2 worm cellular contexts compared by ENCODE assay signal in the genomic region with DNA sequence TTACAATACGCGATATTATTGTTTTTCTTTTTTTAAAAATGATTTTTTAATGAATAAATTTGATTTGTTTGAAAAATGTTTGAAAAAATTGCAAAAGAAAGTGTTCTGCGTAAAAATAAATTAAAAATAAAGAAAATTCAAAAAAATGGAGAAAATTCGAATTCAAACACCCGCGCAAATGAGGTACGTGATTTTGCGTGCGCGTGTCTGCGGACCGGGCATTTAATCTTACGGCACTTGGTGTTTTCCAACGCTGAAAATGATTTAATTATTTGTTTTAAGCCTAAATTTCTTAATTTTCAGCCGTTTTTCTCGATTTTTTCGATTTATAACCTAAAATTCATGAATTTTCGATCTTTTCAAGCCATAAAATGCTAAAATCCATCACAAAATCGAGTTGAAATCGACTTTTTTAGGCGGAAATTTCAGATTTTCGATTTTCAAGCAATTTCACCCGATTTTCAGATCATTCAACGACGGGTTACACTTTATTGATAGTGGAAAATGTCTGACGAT.
TF ChIP-seq lines count a peak whose summit lies in the region.

A gene (plus strand): TSS at position 466 of the 516 bp plus-strand sequence.

TF ChIP-seq in whole organism, L1 larva, 84 proteins besides CTCF, POLR2A, EP300 and RAD21 (continued from another document):
- TF ChIP-seq irx-1 (tag; optimal IDR thresholded peaks at IDR 0.05; lab: Kevin White, UChicago): peak; percentile 71
- peak; percentile 70 for TF ChIP-seq lin-39 (tag; optimal IDR thresholded peaks at IDR 0.05; lab: Kevin White, UChicago)
- TF ChIP-seq snu-23 (GFP tag; optimal IDR thresholded peaks at IDR 0.05; lab: Kevin White, UChicago): peak; percentile 88
- peak in 1 of 2 experiments; percentile 48 for TF ChIP-seq mdl-1 (tag; optimal IDR thresholded peaks at IDR 0.05; lab: Kevin White, UChicago)
- TF ChIP-seq mab-9 (GFP tag; IDR thresholded peaks at IDR 0.05; lab: Robert Waterston, UW): peak; percentile 97
- no peak for TF ChIP-seq egl-27 (tag; optimal IDR thresholded peaks at IDR 0.05; lab: Kevin White, UChicago)
- no peak for TF ChIP-seq rnt-1 (tag; optimal IDR thresholded peaks at IDR 0.05; lab: Kevin White, UChicago)
- TF ChIP-seq nhr-76 (tag; optimal IDR thresholded peaks at IDR 0.05; lab: Kevin White, UChicago): no peak
- TF ChIP-seq dpl-1 (GFP tag; optimal IDR thresholded peaks at IDR 0.05; lab: Kevin White, UChicago): peak; percentile 97 to 99 (median 98)
- TF ChIP-seq nhr-20 (tag; optimal IDR thresholded peaks at IDR 0.05; lab: Kevin White, UChicago): no peak
- peak; percentile 64 for TF ChIP-seq isw-1 (GFP tag; IDR thresholded peaks at IDR 0.05; lab: Robert Waterston, UW)
- no peak for TF ChIP-seq hpl-2 (GFP tag; optimal IDR thresholded peaks at IDR 0.05; lab: Kevin White, UChicago)
- no peak for TF ChIP-seq unc-62 (GFP tag; optimal IDR thresholded peaks at IDR 0.05; lab: Kevin White, UChicago)
- TF ChIP-seq lin-15B (tag; optimal IDR thresholded peaks at IDR 0.05; lab: Kevin White, UChicago): peak; percentile 42
- peak; percentile 41 for TF ChIP-seq nhr-11 (tag; optimal IDR thresholded peaks at IDR 0.05; lab: Kevin White, UChicago)
- TF ChIP-seq swsn-7 (tag; optimal IDR thresholded peaks at IDR 0.05; lab: Kevin White, UChicago): no peak
- TF ChIP-seq nhr-85 (tag; lab: Kevin White, UChicago): peak; percentile 16
- no peak for TF ChIP-seq ceh-63 (GFP tag; optimal IDR thresholded peaks at IDR 0.05; lab: Kevin White, UChicago)
- peak in 2 of 6 experiments; percentile 21 to 40 for TF ChIP-seq elt-3 (tag; optimal IDR thresholded peaks at IDR 0.05; lab: Kevin White, UChicago)
- no peak for TF ChIP-seq pag-3 (tag; optimal IDR thresholded peaks at IDR 0.05; lab: Kevin White, UChicago; ENCODE audit: borderline replicate concordance, insufficient read depth)
- peak; percentile 61 for TF ChIP-seq lin-13 (GFP tag; optimal IDR thresholded peaks at IDR 0.05; lab: Kevin White, UChicago)
- peak; percentile 45 for TF ChIP-seq fkh-8 (tag; optimal IDR thresholded peaks at IDR 0.05; lab: Kevin White, UChicago)
- no peak for TF ChIP-seq nhr-71 (tag; optimal IDR thresholded peaks at IDR 0.05; lab: Kevin White, UChicago)
- TF ChIP-seq hlh-17 (GFP tag; optimal IDR thresholded peaks at IDR 0.05; lab: Kevin White, UChicago; ENCODE audit: borderline replicate concordance): no peak
- TF ChIP-seq unc-98 (GFP tag; IDR thresholded peaks at IDR 0.05; lab: Robert Waterston, UW): no peak
- TF ChIP-seq lin-14 (GFP tag; optimal IDR thresholded peaks at IDR 0.05; lab: Kevin White, UChicago): no peak
- no peak; the same call in 1 of the 2 replicates for TF ChIP-seq nhr-19 (GFP tag; conservative IDR thresholded peaks at IDR 0.05; lab: Robert Waterston, UW)
- TF ChIP-seq jun-1 (tag; optimal IDR thresholded peaks at IDR 0.05; lab: Kevin White, UChicago): peak; percentile 41
- peak; percentile 69 for TF ChIP-seq unc-86 (tag; optimal IDR thresholded peaks at IDR 0.05; lab: Kevin White, UChicago)
- no peak for TF ChIP-seq ces-1 (GFP tag; optimal IDR thresholded peaks at IDR 0.05; lab: Kevin White, UChicago)
- TF ChIP-seq lin-35 (GFP tag; optimal IDR thresholded peaks at IDR 0.05; lab: Kevin White, UChicago): peak; percentile 99
- TF ChIP-seq efl-1 (optimal IDR thresholded peaks at IDR 0.05; lab: Kevin White, UChicago): peak; percentile 98 to 99
- peak; percentile 99 to 100 for TF ChIP-seq efl-1 (GFP tag; optimal IDR thresholded peaks at IDR 0.05 in 1 of 2; lab: Kevin White, UChicago)
- TF ChIP-seq ztf-11 (tag; optimal IDR thresholded peaks at IDR 0.05; lab: Kevin White, UChicago): peak in 1 of 2 experiments; percentile 12
- peak; percentile 84 to 90 for TF ChIP-seq lsy-2 (tag; optimal IDR thresholded peaks at IDR 0.05; lab: Kevin White, UChicago)
- TF ChIP-seq tbx-2 (tag; optimal IDR thresholded peaks at IDR 0.05; lab: Kevin White, UChicago): peak; percentile 96
- peak; percentile 89 for TF ChIP-seq unc-130 (tag; optimal IDR thresholded peaks at IDR 0.05; lab: Kevin White, UChicago)
- TF ChIP-seq fkh-10 (GFP tag; optimal IDR thresholded peaks at IDR 0.05; lab: Kevin White, UChicago): peak; percentile 41
- peak; percentile 56 for TF ChIP-seq C16A3.4 (tag; optimal IDR thresholded peaks at IDR 0.05; lab: Kevin White, UChicago)
- TF ChIP-seq vab-15 (tag; optimal IDR thresholded peaks at IDR 0.05; lab: Kevin White, UChicago): no peak
- TF ChIP-seq C34B4.2 (tag; optimal IDR thresholded peaks at IDR 0.05; lab: Kevin White, UChicago): no peak
- peak; percentile 87 for TF ChIP-seq aly-2 (tag; optimal IDR thresholded peaks at IDR 0.05; lab: Kevin White, UChicago)
- peak; percentile 14 for TF ChIP-seq elt-2 (tag; optimal IDR thresholded peaks at IDR 0.05; lab: Kevin White, UChicago)
- no peak for TF ChIP-seq pqm-1 (tag; optimal IDR thresholded peaks at IDR 0.05; lab: Kevin White, UChicago)
- TF ChIP-seq lir-3 (tag; optimal IDR thresholded peaks at IDR 0.05; lab: Kevin White, UChicago; ENCODE audit: poor library complexity): no peak
- peak; percentile 55 for TF ChIP-seq C04F5.9 (tag; optimal IDR thresholded peaks at IDR 0.05; lab: Kevin White, UChicago)
- TF ChIP-seq ceh-88 (GFP tag; IDR thresholded peaks at IDR 0.05; lab: Robert Waterston, UW): no peak
- no peak for TF ChIP-seq fkh-4 (tag; optimal IDR thresholded peaks at IDR 0.05; lab: Kevin White, UChicago; ENCODE audit: borderline replicate concordance)
- no peak for TF ChIP-seq sox-4 (tag; optimal IDR thresholded peaks at IDR 0.05; lab: Kevin White, UChicago)
- no peak for TF ChIP-seq nhr-77 (tag; optimal IDR thresholded peaks at IDR 0.05; lab: Kevin White, UChicago)
- TF ChIP-seq xbp-1 (tag; optimal IDR thresholded peaks at IDR 0.05; lab: Kevin White, UChicago): peak; percentile 74
- TF ChIP-seq blmp-1 (tag; optimal IDR thresholded peaks at IDR 0.05; lab: Kevin White, UChicago): peak; percentile 47
- peak; percentile 79 for TF ChIP-seq mep-1 (tag; optimal IDR thresholded peaks at IDR 0.05; lab: Kevin White, UChicago)
- TF ChIP-seq ceh-82 (tag; optimal IDR thresholded peaks at IDR 0.05; lab: Kevin White, UChicago): peak; percentile 79 to 84 (median 82)
- no peak for TF ChIP-seq hlh-4 (tag; optimal IDR thresholded peaks at IDR 0.05; lab: Kevin White, UChicago)
- peak; percentile 99 for TF ChIP-seq F16B12.6 (tag; optimal IDR thresholded peaks at IDR 0.05; lab: Kevin White, UChicago)

TF ChIP-seq in whole organism, L3 larva, 47 proteins besides CTCF, POLR2A, EP300 and RAD21 (continued from another document):
- TF ChIP-seq nhr-237 (tag; optimal IDR thresholded peaks at IDR 0.05; lab: Kevin White, UChicago) (no peak), hmg-11 (tag; optimal IDR thresholded peaks at IDR 0.05; lab: Kevin White, UChicago) (peak; percentile 20), nhr-43 (tag; optimal IDR thresholded peaks at IDR 0.05; lab: Kevin White, UChicago; ENCODE audit: poor library complexity, severe bottlenecking) (no peak), egl-5 (tag; optimal IDR thresholded peaks at IDR 0.05; lab: Kevin White, UChicago) (peak; percentile 74), jun-1 (tag; optimal IDR thresholded peaks at IDR 0.05; lab: Kevin White, UChicago) (no peak), ama-1 (optimal IDR thresholded peaks at IDR 0.05; lab: Kevin White, UChicago) (no peak), fkh-10 (GFP tag; optimal IDR thresholded peaks at IDR 0.05; lab: Kevin White, UChicago) (no peak), nhr-11 (tag; optimal IDR thresholded peaks at IDR 0.05; lab: Kevin White, UChicago) (no peak), nfya-1 (tag; optimal IDR thresholded peaks at IDR 0.05; lab: Kevin White, UChicago; ENCODE audit: insufficient read depth) (peak; percentile 78), R02D3.7 (tag; optimal IDR thresholded peaks at IDR 0.05; lab: Kevin White, UChicago) (peak; percentile 41), nhr-77 (tag; optimal IDR thresholded peaks at IDR 0.05; lab: Kevin White, UChicago) (no peak), elt-1 (tag; optimal IDR thresholded peaks at IDR 0.05; lab: Kevin White, UChicago) (no peak), ceh-28 (tag; optimal IDR thresholded peaks at IDR 0.05; lab: Kevin White, UChicago) (peak; percentile 53), ceh-16 (tag; optimal IDR thresholded peaks at IDR 0.05; lab: Kevin White, UChicago) (no peak), fos-1 (tag; optimal IDR thresholded peaks at IDR 0.05; lab: Kevin White, UChicago) (no peak), unc-62 (GFP tag; optimal IDR thresholded peaks at IDR 0.05; lab: Kevin White, UChicago) (no peak), ZK546.5 (tag; optimal IDR thresholded peaks at IDR 0.05; lab: Kevin White, UChicago) (no peak), nhr-76 (tag; optimal IDR thresholded peaks at IDR 0.05; lab: Kevin White, UChicago) (no peak), nhr-28 (tag; optimal IDR thresholded peaks at IDR 0.05; lab: Kevin White, UChicago) (no peak), ceh-82 (tag; optimal IDR thresholded peaks at IDR 0.05; lab: Kevin White, UChicago) (peak; percentile 6), mdl-1 (tag; optimal IDR thresholded peaks at IDR 0.05; lab: Kevin White, UChicago) (no peak), nhr-12 (tag; optimal IDR thresholded peaks at IDR 0.05; lab: Kevin White, UChicago) (no peak), elt-3 (tag; optimal IDR thresholded peaks at IDR 0.05; lab: Kevin White, UChicago) (no peak), unc-39 (tag; optimal IDR thresholded peaks at IDR 0.05; lab: Kevin White, UChicago) (no peak), lin-39 (tag; optimal IDR thresholded peaks at IDR 0.05; lab: Kevin White, UChicago) (no peak), ceh-9 (tag; optimal IDR thresholded peaks at IDR 0.05; lab: Kevin White, UChicago) (no peak), nhr-23 (tag; optimal IDR thresholded peaks at IDR 0.05; lab: Kevin White, UChicago) (peak; percentile 67), ztf-4 (tag; optimal IDR thresholded peaks at IDR 0.05; lab: Kevin White, UChicago) (no peak)
